Fruit fly (Drosophila melanogaster): ENCODE measurements around the gene CG32756.

Gene CG32756

DNA sequence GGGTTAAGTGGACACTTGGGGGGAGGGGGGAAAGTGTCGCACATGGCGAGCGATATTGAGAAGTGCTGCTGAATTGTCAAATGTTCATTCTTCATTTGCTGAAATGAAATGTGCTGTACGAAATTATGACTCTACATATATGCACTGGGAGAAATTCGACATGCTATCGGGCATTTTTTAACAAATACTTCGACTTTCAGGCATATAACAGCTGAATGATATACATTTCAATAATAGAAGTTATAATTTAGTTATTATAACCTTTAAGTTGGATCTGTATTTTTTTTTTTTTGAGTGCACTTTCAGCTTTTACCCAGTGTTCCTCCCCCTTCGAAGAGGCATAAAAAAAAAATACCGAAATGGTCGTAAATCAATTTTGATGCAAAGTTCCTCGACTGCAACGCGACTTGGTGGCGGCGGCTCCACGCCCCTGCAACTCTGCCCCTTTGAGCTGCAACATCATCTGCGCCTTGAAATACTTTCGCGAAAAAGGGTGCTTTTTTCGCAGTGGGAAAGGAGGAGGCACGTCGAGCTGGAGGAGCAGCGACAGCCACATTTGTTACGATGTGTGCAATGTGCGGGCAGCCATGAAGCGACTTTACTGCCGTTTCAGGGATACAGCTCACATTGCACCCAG lies 28.0 kb downstream of the CG32756 start (continued):
- no peak for TF ChIP-seq bbx (GFP tag; IDR thresholded peaks at IDR 0.05; ENCODE audit: partially characterized antibody)
- no peak for TF ChIP-seq Six4 (GFP tag; optimal IDR thresholded peaks at IDR 0.05)
- peak; percentile 32 for TF ChIP-seq Xbp1 (GFP tag; optimal IDR thresholded peaks at IDR 0.05)
- TF ChIP-seq CG7786 (GFP tag; optimal IDR thresholded peaks at IDR 0.05): no peak
- TF ChIP-seq CG17361 (GFP tag; IDR thresholded peaks at IDR 0.05): peak; percentile 46; the same call in 1 of the 3 replicates
- TF ChIP-seq CG6689 (GFP tag; IDR thresholded peaks at IDR 0.05): peak; percentile 62
- no peak for TF ChIP-seq eyg (GFP tag; optimal IDR thresholded peaks at IDR 0.05)
- no peak for TF ChIP-seq CG14050 (GFP tag; IDR thresholded peaks at IDR 0.05)
- TF ChIP-seq CG15601 (tag; optimal IDR thresholded peaks at IDR 0.05): no peak
- TF ChIP-seq en (GFP tag; optimal IDR thresholded peaks at IDR 0.05): no peak
- no peak; the same call in 2 of the 3 replicates for TF ChIP-seq CG7357 (GFP tag; IDR thresholded peaks at IDR 0.05)
- TF ChIP-seq Ets97D (GFP tag; optimal IDR thresholded peaks at IDR 0.05): no peak
- TF ChIP-seq bigmax (GFP tag; optimal IDR thresholded peaks at IDR 0.05): no peak
- TF ChIP-seq dpn (GFP tag; optimal IDR thresholded peaks at IDR 0.05): peak in 1 of 2 experiments; percentile 41
- no peak for TF ChIP-seq HLH54F (GFP tag; optimal IDR thresholded peaks at IDR 0.05)
- TF ChIP-seq Taf1 (GFP tag; IDR thresholded peaks at IDR 0.05): no peak
- TF ChIP-seq ara (GFP tag; IDR thresholded peaks at IDR 0.05): peak; percentile 50; the same call in 1 of the 2 replicates
- TF ChIP-seq CG13123 (GFP tag; optimal IDR thresholded peaks at IDR 0.05): no peak
- TF ChIP-seq CG15514 (GFP tag; optimal IDR thresholded peaks at IDR 0.05): no peak
- TF ChIP-seq CG3065 (GFP tag; optimal IDR thresholded peaks at IDR 0.05): no peak
- TF ChIP-seq jing (GFP tag; optimal IDR thresholded peaks at IDR 0.05): peak; percentile 9
- TF ChIP-seq CG10959 (GFP tag; IDR thresholded peaks at IDR 0.05): no peak
- TF ChIP-seq ham (GFP tag; IDR thresholded peaks at IDR 0.05): no peak
- TF ChIP-seq HLH3B (GFP tag; IDR thresholded peaks at IDR 0.05): no peak
- TF ChIP-seq Dfd (GFP tag; optimal IDR thresholded peaks at IDR 0.05): no peak
- no peak for TF ChIP-seq CG12071 (GFP tag; optimal IDR thresholded peaks at IDR 0.05)
- TF ChIP-seq ci (GFP tag; IDR thresholded peaks at IDR 0.05): peak; percentile 60; the same call in 2 of the 3 replicates
- TF ChIP-seq CG1233 (GFP tag; optimal IDR thresholded peaks at IDR 0.05): no peak
- TF ChIP-seq lilli (GFP tag; optimal IDR thresholded peaks at IDR 0.05): no peak
- TF ChIP-seq trh (GFP tag; optimal IDR thresholded peaks at IDR 0.05): no peak
- no peak for TF ChIP-seq cato (GFP tag; optimal IDR thresholded peaks at IDR 0.05; ENCODE audit: borderline replicate concordance)
- TF ChIP-seq Blimp-1 (GFP tag; optimal IDR thresholded peaks at IDR 0.05): peak; percentile 48
- no peak for TF ChIP-seq CG14965 (GFP tag; optimal IDR thresholded peaks at IDR 0.05; ENCODE audit: borderline replicate concordance)
- TF ChIP-seq slp2 (GFP tag; optimal IDR thresholded peaks at IDR 0.05): no peak
- TF ChIP-seq CG5245 (GFP tag; optimal IDR thresholded peaks at IDR 0.05): peak; percentile 68
- no peak for TF ChIP-seq CG30431 (GFP tag; optimal IDR thresholded peaks at IDR 0.05)
- peak; percentile 46 for TF ChIP-seq Drgx (GFP tag; IDR thresholded peaks at IDR 0.05)
- no peak for TF ChIP-seq Sin3A (optimal IDR thresholded peaks at IDR 0.05)
- peak; percentile 12 for TF ChIP-seq NfI (GFP tag; optimal IDR thresholded peaks at IDR 0.05)
- TF ChIP-seq Optix (GFP tag; IDR thresholded peaks at IDR 0.05): no peak
- no peak for TF ChIP-seq Fer2 (tag; optimal IDR thresholded peaks at IDR 0.05)
- TF ChIP-seq CG8290 (GFP tag; optimal IDR thresholded peaks at IDR 0.05): no peak
- no peak for TF ChIP-seq CG8290 (tag; optimal IDR thresholded peaks at IDR 0.05)
- no peak for TF ChIP-seq dimm (GFP tag; IDR thresholded peaks at IDR 0.05)
- no peak for TF ChIP-seq CG3281 (GFP tag; optimal IDR thresholded peaks at IDR 0.05)
- 0 out of 3 replicates have a peak, but pooled peaks have one; percentile 11 for TF ChIP-seq CG11695 (GFP tag; IDR thresholded peaks at IDR 0.05)
- TF ChIP-seq CG13894 (tag; optimal IDR thresholded peaks at IDR 0.05): no peak
- TF ChIP-seq Ptx1 (GFP tag; IDR thresholded peaks at IDR 0.05): peak; percentile 36; the same call in 1 of the 2 replicates
- no peak for TF ChIP-seq onecut (GFP tag; IDR thresholded peaks at IDR 0.05)
- TF ChIP-seq Dip3 (GFP tag; optimal IDR thresholded peaks at IDR 0.05): no peak
- peak; percentile 44 for TF ChIP-seq CG10979 (tag; optimal IDR thresholded peaks at IDR 0.05)
- no peak for TF ChIP-seq CG11398 (GFP tag; optimal IDR thresholded peaks at IDR 0.05)
